Worm (Caenorhabditis elegans) whole organism, midembryonic: ENCODE results near the gene C11D2.7.

Source experiments
- T22C8.4 ChIP-seq: fragments of 200-800 bp; sonication (Bioruptor generic); IDR thresholded peaks from 2 replicates; pipeline ENCODE4 v1.3.6; 2022; ENCODE audit warnings: missing genetic modification characterization, missing compliant biosample characterization
- cog-1 ChIP-seq: sonication (generic microtip); optimal IDR thresholded peaks from 2 replicates; lab custom pipeline; 2016; ENCODE audit warnings: missing genetic modification characterization, missing compliant biosample characterization
- flt-1 ChIP-seq: fragments of 200-800 bp; sonication (Bioruptor generic); IDR thresholded peaks from 2 replicates; pipeline ENCODE4 v1.3.6; 2022; ENCODE audit warnings: missing genetic modification characterization, missing compliant biosample characterization
- med-1 ChIP-seq: sonication (generic microtip); optimal IDR thresholded peaks from 2 replicates; lab custom pipeline; 2017; ENCODE audit warnings: missing genetic modification characterization, mild to moderate bottlenecking, missing compliant biosample characterization, antibody characterized with exemption, missing genetic modification reagents; ENCODE audit not compliant: insufficient read depth
- ref-1 ChIP-seq: fragments of 200-800 bp; sonication (Bioruptor generic); conservative IDR thresholded peaks from 2 replicates; pipeline ENCODE4 v1.3.6; 2022; ENCODE audit warnings: missing genetic modification reagents, missing genetic modification characterization, missing compliant biosample characterization
- ztf-23 ChIP-seq: fragments of 200-800 bp; sonication (Bioruptor generic); IDR thresholded peaks from 2 replicates; pipeline ENCODE4 v1.3.6; 2022; ENCODE audit warnings: missing genetic modification reagents, missing genetic modification characterization, missing compliant biosample characterization
- ztf-29 ChIP-seq: fragments of 200-800 bp; sonication (Bioruptor generic); IDR thresholded peaks from 2 replicates; pipeline ENCODE4 v1.3.6; 2022; ENCODE audit warnings: missing genetic modification reagents, missing genetic modification characterization, missing compliant biosample characterization

- TF ChIP-seq T22C8.4 (GFP tag; lab: Robert Waterston, UW), result no peak
- no peak for TF ChIP-seq ztf-29 (GFP tag; lab: Robert Waterston, UW)
- TF ChIP-seq flt-1 (GFP tag; lab: Robert Waterston, UW), result no peak
- no peak for TF ChIP-seq ztf-23 (GFP tag; lab: Robert Waterston, UW)
- TF ChIP-seq ref-1, result no peak
- TF ChIP-seq cog-1 (tag; lab: Kevin White, UChicago), result no peak
- no peak for TF ChIP-seq med-1 (GFP tag; lab: Kevin White, UChicago)
Measured at ce11 chrIV:6140700-6141099, 14.5 kb downstream of the C11D2.7 start.
